Worm (Caenorhabditis elegans) whole organism, L4 larva: Measurements from ENCODE around the gene F13E9.15.

ENCODE experiments used
- F26F4.8 ChIP-seq: fragments of 200-800 bp; sonication (Bioruptor generic); conservative IDR thresholded peaks from 2 replicates; pipeline ENCODE4 v1.3.6; 2022; ENCODE audit warnings: missing genetic modification characterization, missing compliant biosample characterization
- Y5F2A.4 ChIP-seq: fragments of 200-800 bp; sonication (Bioruptor generic); optimal IDR thresholded peaks from 2 replicates; lab custom pipeline; 2018; ENCODE audit warnings: mild to moderate bottlenecking, missing genetic modification characterization, missing compliant biosample characterization
- aha-1 ChIP-seq: fragments of 150-350 bp; peaks from one replicate; lab custom pipeline; 2014; ENCODE audit warnings: missing biosample characterization, missing genetic modification characterization
- ceh-28 ChIP-seq: fragments of 150-350 bp; optimal IDR thresholded peaks from 2 replicates; lab custom pipeline; 2014; ENCODE audit warnings: missing biosample characterization, missing genetic modification reagents, missing genetic modification characterization
- ctbp-1 ChIP-seq: fragments of 200-800 bp; sonication (Bioruptor generic); IDR thresholded peaks from 2 replicates; pipeline ENCODE4 v1.3.6; 2022; ENCODE audit warnings: missing genetic modification reagents, missing genetic modification characterization, missing compliant biosample characterization
- daf-16 ChIP-seq, 3 experiments: sonication (generic microtip); optimal IDR thresholded peaks; 2 replicates each; lab custom pipeline; 2016 to 2017; ENCODE audit warnings: missing genetic modification characterization in 3 of 3, missing genetic modification reagents in 3 of 3, mild to moderate bottlenecking in 2 of 3, missing compliant biosample characterization in 2 of 3, missing biosample characterization in 1 of 3, moderate library complexity in 1 of 3
- dmd-6 ChIP-seq: fragments of 200-800 bp; sonication (Bioruptor generic); IDR thresholded peaks from 2 replicates; pipeline ENCODE4 v1.3.6; 2022; ENCODE audit warnings: missing genetic modification reagents, missing genetic modification characterization, missing compliant biosample characterization
- dmd-9 ChIP-seq: fragments of 200-800 bp; sonication (Bioruptor generic); IDR thresholded peaks from 2 replicates; pipeline ENCODE4 v1.3.6; 2022; ENCODE audit warnings: missing genetic modification reagents, missing genetic modification characterization, missing compliant biosample characterization
- dve-1 ChIP-seq: sonication (generic microtip); optimal IDR thresholded peaks from 2 replicates; lab custom pipeline; 2017; ENCODE audit warnings: antibody characterized with exemption, mild to moderate bottlenecking, missing genetic modification characterization, missing compliant biosample characterization; ENCODE audit not compliant: insufficient read depth
- hlh-11 ChIP-seq: fragments of 200-800 bp; sonication (Bioruptor generic); optimal IDR thresholded peaks from 2 replicates; lab custom pipeline; 2018; ENCODE audit warnings: mild to moderate bottlenecking, missing genetic modification characterization, missing compliant biosample characterization
- hlh-30 ChIP-seq: sonication (generic microtip); optimal IDR thresholded peaks from 2 replicates; lab custom pipeline; 2017; ENCODE audit warnings: antibody characterized with exemption, mild to moderate bottlenecking, missing genetic modification characterization, missing compliant biosample characterization; ENCODE audit not compliant: insufficient read depth
- hmg-1.1 ChIP-seq: fragments of 200-800 bp; sonication (Bioruptor generic); IDR thresholded peaks from 2 replicates; pipeline ENCODE4 v1.3.6; 2022; ENCODE audit warnings: missing genetic modification reagents, missing genetic modification characterization, missing compliant biosample characterization
- lin-38 ChIP-seq: fragments of 200-800 bp; sonication (Bioruptor generic); IDR thresholded peaks from 2 replicates; pipeline ENCODE4 v1.3.6; 2022; ENCODE audit warnings: missing genetic modification reagents, missing genetic modification characterization, missing compliant biosample characterization
- lin-39 ChIP-seq: fragments of 150-350 bp; optimal IDR thresholded peaks from 2 replicates; lab custom pipeline; 2014; ENCODE audit warnings: missing biosample characterization, missing genetic modification reagents, missing genetic modification characterization
- lsy-2 ChIP-seq, 2 experiments: fragments of 150-350 bp in 1 of 2; sonication (generic microtip) in 1 of 2; optimal IDR thresholded peaks; 2 replicates each; lab custom pipeline; 2014 to 2017; ENCODE audit warnings: missing biosample characterization in 2 of 2, missing genetic modification characterization in 2 of 2
- madf-9 ChIP-seq: fragments of 200-800 bp; sonication (Bioruptor generic); conservative IDR thresholded peaks from 2 replicates; pipeline ENCODE4 v1.3.6; 2022; ENCODE audit warnings: missing genetic modification reagents, missing genetic modification characterization, missing compliant biosample characterization
- mdl-1 ChIP-seq, 2 experiments: fragments of 150-350 bp in 1 of 2; sonication (generic microtip) in 1 of 2; optimal IDR thresholded peaks; 2 replicates each; lab custom pipeline; 2014 to 2017; ENCODE audit warnings: missing biosample characterization in 2 of 2, missing genetic modification characterization in 2 of 2
- mep-1 ChIP-seq: fragments of 150-350 bp; sonication (generic microtip); optimal IDR thresholded peaks from 3 replicates; lab custom pipeline; 2014; ENCODE audit warnings: missing biosample characterization, missing genetic modification characterization
- mes-2 ChIP-seq: sonication (generic microtip); optimal IDR thresholded peaks from 2 replicates; lab custom pipeline; 2016; ENCODE audit warnings: missing genotype, mild to moderate bottlenecking, missing genetic modification characterization, missing compliant biosample characterization; ENCODE audit not compliant: poor library complexity, severe bottlenecking
- mxl-2 ChIP-seq: fragments of 200-800 bp; sonication (Bioruptor generic); conservative IDR thresholded peaks from 2 replicates; pipeline ENCODE4 v1.3.6; 2022; ENCODE audit warnings: missing genetic modification reagents, missing genetic modification characterization, missing compliant biosample characterization
- mxl-3 ChIP-seq: fragments of 200-800 bp; sonication (Bioruptor generic); optimal IDR thresholded peaks from 2 replicates; lab custom pipeline; 2018; ENCODE audit warnings: mild to moderate bottlenecking, missing genetic modification characterization, missing compliant biosample characterization
- nhr-28 ChIP-seq: fragments of 150-350 bp; optimal IDR thresholded peaks from 2 replicates; lab custom pipeline; 2014; ENCODE audit warnings: missing biosample characterization, missing genetic modification characterization
- nhr-42 ChIP-seq: fragments of 200-800 bp; sonication (Bioruptor generic); IDR thresholded peaks from 2 replicates; pipeline ENCODE4 v1.3.6; 2022; ENCODE audit warnings: missing genetic modification characterization, missing compliant biosample characterization
- nhr-6 ChIP-seq: fragments of 150-350 bp; optimal IDR thresholded peaks from 2 replicates; lab custom pipeline; 2014; ENCODE audit warnings: missing biosample characterization, missing genetic modification characterization
- nhr-77 ChIP-seq: fragments of 150-350 bp; optimal IDR thresholded peaks from 2 replicates; lab custom pipeline; 2014; ENCODE audit warnings: missing biosample characterization, missing genetic modification characterization
- php-3 ChIP-seq: fragments of 200-800 bp; sonication (Bioruptor generic); IDR thresholded peaks from 2 replicates; pipeline ENCODE4 v1.3.6; 2022; ENCODE audit warnings: missing genetic modification reagents, missing genetic modification characterization, missing compliant biosample characterization
- pqm-1 ChIP-seq: sonication (generic microtip); optimal IDR thresholded peaks from 2 replicates; lab custom pipeline; 2017; ENCODE audit warnings: missing biosample characterization, missing genetic modification characterization
- rbr-2 ChIP-seq: sonication (generic microtip); optimal IDR thresholded peaks from 2 replicates; lab custom pipeline; 2016; ENCODE audit warnings: missing genotype, missing genetic modification characterization, missing compliant biosample characterization
- tag-97 ChIP-seq: fragments of 200-800 bp; sonication (Bioruptor generic); IDR thresholded peaks from 2 replicates; pipeline ENCODE4 v1.3.6; 2022; ENCODE audit warnings: missing genetic modification characterization, missing compliant biosample characterization
- unc-130 ChIP-seq: sonication (generic microtip); optimal IDR thresholded peaks from 2 replicates; lab custom pipeline; 2016; ENCODE audit warnings: missing genetic modification reagents, missing genetic modification characterization, missing compliant biosample characterization
- unc-39 ChIP-seq: sonication (generic microtip); optimal IDR thresholded peaks from 2 replicates; lab custom pipeline; 2017; ENCODE audit warnings: missing biosample characterization, missing genetic modification characterization
- unc-62 ChIP-seq, 3 experiments: fragments of 150-350 bp in 1 of 3; sonication (generic microtip); optimal IDR thresholded peaks in 2 of 3; peaks in 1 of 3; 1 replicate in 1 of 3; 2 replicates in 2 of 3; lab custom pipeline; 2014 to 2017; ENCODE audit warnings: missing biosample characterization in 3 of 3, missing genetic modification characterization in 3 of 3, missing genetic modification reagents in 3 of 3, missing genotype in 1 of 3
- zfp-2 ChIP-seq: sonication (generic microtip); optimal IDR thresholded peaks from 2 replicates; lab custom pipeline; 2016; ENCODE audit warnings: mild to moderate bottlenecking, missing genetic modification characterization, missing compliant biosample characterization
- ztf-7 ChIP-seq: fragments of 150-350 bp; optimal IDR thresholded peaks from 2 replicates; lab custom pipeline; 2014; ENCODE audit warnings: missing biosample characterization, missing genetic modification characterization

F13E9.15 gene

ce11 chrIV:10868629-10869251, 20.9 kb downstream of the F13E9.15 start, which contains the start of gene F13E9.11:
Gene F13E9.11 (minus strand): TSS chrIV:10869135.
- TF ChIP-seq rbr-2 (tag; lab: Kevin White, UChicago): peak; percentile 54
- TF ChIP-seq ctbp-1 (GFP tag; lab: Robert Waterston, UW): 0 out of 2 replicates have a peak, but pooled peaks have one; percentile 10
- TF ChIP-seq hmg-1.1 (GFP tag; lab: Robert Waterston, UW): no peak
- TF ChIP-seq daf-16 (GFP tag; optimal IDR thresholded peaks at IDR 0.05; lab: Kevin White, UChicago): no peak
- TF ChIP-seq daf-16 (tag; optimal IDR thresholded peaks at IDR 0.05; lab: Kevin White, UChicago): no peak
- TF ChIP-seq aha-1 (tag; lab: Kevin White, UChicago): peak; percentile 95
- peak; percentile 14 for TF ChIP-seq mxl-3 (GFP tag; lab: Kevin White, UChicago)
- peak in 1 of 2 experiments; percentile 97 for TF ChIP-seq unc-62 (GFP tag; optimal IDR thresholded peaks at IDR 0.05 in 1 of 2; lab: Kevin White, UChicago)
- no peak for TF ChIP-seq unc-62 (tag; optimal IDR thresholded peaks at IDR 0.05; lab: Kevin White, UChicago)

- TF ChIP-seq daf-16 (GFP tag; optimal IDR thresholded peaks at IDR 0.05; lab: Kevin White, UChicago) (no peak), daf-16 (tag; optimal IDR thresholded peaks at IDR 0.05; lab: Kevin White, UChicago) (peak; percentile 71), zfp-2 (tag; lab: Kevin White, UChicago) (no peak), unc-62 (GFP tag; optimal IDR thresholded peaks at IDR 0.05 in 1 of 2; lab: Kevin White, UChicago) (peak in 1 of 2 experiments; percentile 89), unc-62 (tag; optimal IDR thresholded peaks at IDR 0.05; lab: Kevin White, UChicago) (no peak), F26F4.8 (GFP tag; lab: Robert Waterston, UW) (0 out of 2 replicates have a peak, but pooled peaks have one; percentile 9), ztf-7 (tag; lab: Kevin White, UChicago) (no peak)
Observed at ce11 chrIV:10867370-10868146, 22.1 kb downstream of the F13E9.15 start.

- TF ChIP-seq unc-130 (GFP tag; lab: Kevin White, UChicago) (no peak), tag-97 (GFP tag; lab: Robert Waterston, UW) (no peak), ceh-28 (no peak), mxl-2 (no peak), aha-1 (tag; lab: Kevin White, UChicago) (no peak)
- TF ChIP-seq, all 104 proteins: peak for 0
Observed at ce11 chrIV:10864031-10864430, 25.6 kb downstream of the F13E9.15 start, which contains the start of gene nish-1. Gene nish-1 (plus strand): TSS chrIV:10864331.

ce11 chrIV:10861102-10861501, 28.6 kb downstream of the F13E9.15 start, which contains the start of gene rbm-22:
Gene rbm-22 (plus strand): TSS chrIV:10861402.
- TF ChIP-seq Y5F2A.4 (GFP tag; lab: Kevin White, UChicago) (no peak), dmd-9 (GFP tag; lab: Robert Waterston, UW) (no peak), madf-9 (GFP tag; lab: Robert Waterston, UW) (no peak), lsy-2 (tag; optimal IDR thresholded peaks at IDR 0.05; lab: Kevin White, UChicago) (no peak), mxl-3 (GFP tag; lab: Kevin White, UChicago) (no peak)

- TF ChIP-seq mxl-3 (GFP tag; lab: Kevin White, UChicago): peak; percentile 98
- TF ChIP-seq unc-39 (tag; lab: Kevin White, UChicago): no peak
- TF ChIP-seq lin-39 (tag; lab: Kevin White, UChicago): no peak
- peak; percentile 71; the same call in 1 of the 2 replicates for TF ChIP-seq dmd-6
- TF ChIP-seq hlh-30: peak; percentile 83
- TF ChIP-seq nhr-77 (tag; lab: Kevin White, UChicago): peak; percentile 74
- TF ChIP-seq php-3 (GFP tag; lab: Robert Waterston, UW): no peak
- TF ChIP-seq lsy-2 (tag; optimal IDR thresholded peaks at IDR 0.05; lab: Kevin White, UChicago): peak in 1 of 2 experiments; percentile 40
- TF ChIP-seq nhr-42: no peak
- peak; percentile 52 for TF ChIP-seq hlh-11 (tag; lab: Kevin White, UChicago)
- peak; percentile 76 for TF ChIP-seq nhr-28
- TF ChIP-seq nhr-6 (tag; lab: Kevin White, UChicago): peak; percentile 24
- peak in 1 of 2 experiments; percentile 81 for TF ChIP-seq mdl-1 (tag; optimal IDR thresholded peaks at IDR 0.05; lab: Kevin White, UChicago)
- peak; percentile 51 for TF ChIP-seq mes-2 (tag; lab: Kevin White, UChicago)
- peak; percentile 76 for TF ChIP-seq pqm-1 (tag; lab: Kevin White, UChicago)
- TF ChIP-seq daf-16 (GFP tag; optimal IDR thresholded peaks at IDR 0.05; lab: Kevin White, UChicago): no peak
- peak; percentile 84 for TF ChIP-seq daf-16 (tag; optimal IDR thresholded peaks at IDR 0.05; lab: Kevin White, UChicago)
- peak; percentile 36 for TF ChIP-seq dve-1 (tag; lab: Kevin White, UChicago)
- peak; percentile 34 for TF ChIP-seq mep-1 (tag; lab: Kevin White, UChicago)
- peak; percentile 66 for TF ChIP-seq lin-38 (GFP tag; lab: Robert Waterston, UW)
Observed at ce11 chrIV:10858300-10859016, 31.2 kb downstream of the F13E9.15 start, which contains the start of the genes T11G6.2 and hars-1. Gene T11G6.2 (minus strand): TSS chrIV:10858496. Gene hars-1 (plus strand): TSS chrIV:10858957.
